Worm (Caenorhabditis elegans) whole organism, late embryonic: ENCODE results near the gene gnrr-7.

Experiments
- C08G9.2 ChIP-seq: sonication (generic microtip); optimal IDR thresholded peaks from 2 replicates; lab custom pipeline; 2016; ENCODE audit warnings: mild to moderate bottlenecking, missing genetic modification characterization, moderate library complexity, missing compliant biosample characterization
- ceh-2 ChIP-seq: sonication (generic microtip); optimal IDR thresholded peaks from 2 replicates; lab custom pipeline; 2016; ENCODE audit warnings: missing genotype, missing genetic modification characterization, missing compliant biosample characterization
- che-1 ChIP-seq: sonication (generic microtip); optimal IDR thresholded peaks from 2 replicates; lab custom pipeline; 2016; ENCODE audit warnings: mild to moderate bottlenecking, missing genetic modification characterization, missing compliant biosample characterization
- elt-2 ChIP-seq: sonication (generic microtip); optimal IDR thresholded peaks from 2 replicates; lab custom pipeline; 2016; ENCODE audit warnings: missing genetic modification reagents, missing genetic modification characterization, missing compliant biosample characterization
- nhr-11 ChIP-seq: fragments of 150-350 bp; optimal IDR thresholded peaks from 2 replicates; lab custom pipeline; 2014; ENCODE audit warnings: missing biosample characterization, missing genetic modification characterization

- TF ChIP-seq che-1 (tag; lab: Kevin White, UChicago) (no peak), ceh-2 (tag; lab: Kevin White, UChicago) (no peak), elt-2 (tag; lab: Kevin White, UChicago) (no peak), nhr-11 (no peak), C08G9.2 (tag; lab: Kevin White, UChicago) (no peak)
These were observed 24.8 kb downstream of the gnrr-7 start for ce11 chrX:11210417-11210816.
